Fruit fly (Drosophila melanogaster) whole organism, embryonic: ENCODE data around the gene Ctr1B.

Source experiments
- D ChIP-seq, 2 experiments: fragments of 200-800 bp in 1 of 2; fragments of >200 bp in 1 of 2; sonication (Bioruptor generic) in 1 of 2; optimal IDR thresholded peaks; 2 replicates in 1 of 2; 3 replicates in 1 of 2; lab custom pipeline; 2017; ENCODE audit warnings: mild to moderate bottlenecking in 1 of 2, missing biosample characterization in 1 of 2, missing genetic modification characterization in 1 of 2, missing genetic modification reagents in 1 of 2
- h ChIP-seq: fragments of >200 bp; optimal IDR thresholded peaks from 2 replicates; lab custom pipeline; 2017
- hbn ChIP-seq: fragments of 200-800 bp; sonication (Bioruptor generic); IDR thresholded peaks from 2 replicates; pipeline ENCODE4 v1.3.6; 2022; ENCODE audit warnings: missing biosample characterization, missing genetic modification characterization; ENCODE audit not compliant: partially characterized antibody
- trh ChIP-seq: fragments of 200-800 bp; sonication (Bioruptor generic); optimal IDR thresholded peaks from 2 replicates; lab custom pipeline; 2016; ENCODE audit warnings: missing biosample characterization, missing genetic modification characterization

DNA sequence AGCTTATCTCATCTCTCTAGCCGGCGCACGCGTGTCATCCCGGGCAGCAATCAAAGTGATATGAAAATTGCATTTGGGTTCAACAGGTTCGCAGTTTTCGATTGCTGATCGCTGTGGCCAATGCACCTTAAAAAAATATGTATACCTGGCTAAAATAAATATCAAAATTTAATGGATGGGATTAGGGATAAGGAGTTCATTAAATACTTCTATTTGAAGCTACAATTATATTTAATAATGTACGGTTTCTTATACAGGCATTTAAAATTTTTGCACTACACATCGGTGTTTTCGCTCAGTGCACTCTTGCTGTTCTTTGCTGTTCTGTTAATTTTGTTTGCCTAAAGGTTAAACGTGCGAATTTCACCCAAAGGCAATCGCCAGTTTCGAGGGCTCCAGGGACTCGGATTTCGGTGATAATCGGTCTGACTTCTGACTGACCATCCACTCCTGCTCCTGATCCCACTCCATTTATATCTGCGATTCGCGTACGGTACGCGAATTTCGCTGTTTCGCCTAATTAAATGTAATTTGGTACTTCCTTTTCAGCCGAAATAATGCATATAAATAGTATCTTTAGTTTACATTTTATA lies 44.7 kb upstream of the Ctr1B start:
- TF ChIP-seq trh: no peak
- no peak for TF ChIP-seq hbn (GFP tag; lab: Robert Waterston, UW)
- no peak for TF ChIP-seq D (optimal IDR thresholded peaks at IDR 0.05; lab: Kevin White, UChicago)
- no peak for TF ChIP-seq D (GFP tag; optimal IDR thresholded peaks at IDR 0.05; lab: Kevin White, UChicago)
- TF ChIP-seq h (lab: Kevin White, UChicago): no peak
